Worm (Caenorhabditis elegans): ENCODE measurements around the gene F55A11.6.

DNA sequence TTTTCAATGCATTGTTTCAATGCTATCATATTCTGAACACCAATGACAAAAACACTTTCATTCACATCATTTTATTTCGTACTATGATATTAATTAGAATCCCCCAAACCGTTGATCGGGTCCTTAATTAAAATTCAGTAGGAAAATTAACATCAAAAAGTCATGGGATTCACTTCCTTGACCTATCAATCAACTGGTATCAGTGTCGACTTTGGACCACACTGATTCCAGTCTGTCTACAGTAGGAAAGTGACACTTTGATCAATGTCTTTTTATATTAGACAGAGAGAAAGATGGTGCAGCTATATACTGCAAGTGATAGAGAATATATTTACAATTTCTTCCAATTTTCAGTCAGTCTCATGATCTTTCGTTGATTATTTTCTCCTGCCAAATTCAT lies 19.7 kb downstream of the F55A11.6 start:
- TF ChIP-seq mep-1 (tag; optimal IDR thresholded peaks at IDR 0.05) (no peak), mab-5 (tag; optimal IDR thresholded peaks at IDR 0.05) (no peak)

All from whole organism, mixed stage, embryonic.